Fruit fly (Drosophila melanogaster) whole organism, embryonic: ENCODE data around the gene kirre.

Experiments used
- Ada2b ChIP-seq: fragments of 200-800 bp; sonication (Bioruptor generic); IDR thresholded peaks from 2 replicates; pipeline ENCODE4 v1.3.6; 2022; ENCODE audit warnings: missing biosample characterization, missing genetic modification characterization
- Awh ChIP-seq: fragments of 200-800 bp; sonication (Bioruptor generic); IDR thresholded peaks from 2 replicates; pipeline ENCODE4, ENCODE4 v1.3.6; 2022; ENCODE audit warnings: missing biosample characterization, missing genetic modification characterization
- CG10209 ChIP-seq: fragments of 200-800 bp; sonication (Bioruptor generic); optimal IDR thresholded peaks from 3 replicates; lab custom pipeline; 2017; ENCODE audit warnings: missing biosample characterization, mild to moderate bottlenecking, missing genetic modification characterization, missing genetic modification reagents
- CG11247 ChIP-seq: fragments of 200-800 bp; sonication (Bioruptor generic); IDR thresholded peaks from 2 replicates; pipeline ENCODE4 v1.3.6; 2022; ENCODE audit warnings: missing biosample characterization, missing genetic modification characterization
- CG12659 ChIP-seq: fragments of 200-800 bp; sonication (Bioruptor generic); optimal IDR thresholded peaks from 3 replicates; lab custom pipeline; 2017; ENCODE audit warnings: mild to moderate bottlenecking, missing biosample characterization, missing genetic modification reagents, missing genetic modification characterization
- CG13123 ChIP-seq: fragments of 200-800 bp; sonication (Bioruptor generic); optimal IDR thresholded peaks from 2 replicates; lab custom pipeline; 2016; ENCODE audit warnings: missing biosample characterization, missing genetic modification characterization
- CG15269 ChIP-seq: fragments of 200-800 bp; sonication (Bioruptor generic); optimal IDR thresholded peaks from 2 replicates; lab custom pipeline; 2018; ENCODE audit warnings: missing biosample characterization, mild to moderate bottlenecking, missing genetic modification characterization, moderate library complexity
- CG1529 ChIP-seq: fragments of 200-800 bp; sonication (Bioruptor generic); optimal IDR thresholded peaks from 3 replicates; lab custom pipeline; 2018; ENCODE audit warnings: missing biosample characterization, missing genetic modification characterization
- CG16815 ChIP-seq: fragments of 200-800 bp; sonication (Bioruptor generic); optimal IDR thresholded peaks from 3 replicates; lab custom pipeline; 2017; ENCODE audit warnings: missing biosample characterization, mild to moderate bottlenecking, missing genetic modification characterization
- CG18476 ChIP-seq: fragments of 200-800 bp; sonication (Bioruptor generic); optimal IDR thresholded peaks from 2 replicates; lab custom pipeline; 2016; ENCODE audit warnings: missing biosample characterization, mild to moderate bottlenecking, missing genetic modification characterization
- CG18599 ChIP-seq: fragments of 200-800 bp; sonication (Bioruptor generic); optimal IDR thresholded peaks from 3 replicates; lab custom pipeline; 2017; ENCODE audit warnings: missing biosample characterization, missing genetic modification characterization, mild to moderate bottlenecking, moderate library complexity, missing genetic modification reagents
- CG2202 ChIP-seq: fragments of 200-800 bp; sonication (Bioruptor generic); optimal IDR thresholded peaks from 2 replicates; lab custom pipeline; 2018; ENCODE audit warnings: missing biosample characterization, mild to moderate bottlenecking, missing genetic modification characterization
- CG31441 ChIP-seq: fragments of 200-800 bp; sonication (Bioruptor generic); IDR thresholded peaks from 2 replicates; pipeline ENCODE4 v1.3.6; 2022; ENCODE audit warnings: missing biosample characterization, missing genetic modification characterization
- CG32772 ChIP-seq: fragments of 200-800 bp; sonication (Bioruptor generic); IDR thresholded peaks from 2 replicates; pipeline ENCODE4 v1.3.6; 2022; ENCODE audit warnings: missing biosample characterization, missing genetic modification characterization
- CG34376 ChIP-seq: fragments of 200-800 bp; sonication (Bioruptor generic); optimal IDR thresholded peaks from 2 replicates; lab custom pipeline; 2018; ENCODE audit warnings: missing biosample characterization, mild to moderate bottlenecking, missing genetic modification characterization
- CG43689 ChIP-seq: fragments of 200-800 bp; sonication (Bioruptor generic); IDR thresholded peaks from 2 replicates; pipeline ENCODE4 v1.3.6; 2022; ENCODE audit warnings: missing biosample characterization, missing genetic modification characterization
- CG4707 ChIP-seq: fragments of 200-800 bp; sonication (Bioruptor generic); optimal IDR thresholded peaks from 2 replicates; lab custom pipeline; 2018; ENCODE audit warnings: missing biosample characterization, mild to moderate bottlenecking, missing genetic modification characterization, moderate library complexity
- CG4854 ChIP-seq: fragments of 200-800 bp; sonication (Bioruptor generic); optimal IDR thresholded peaks from 2 replicates; lab custom pipeline; 2016; ENCODE audit warnings: missing biosample characterization, missing genetic modification characterization, inconsistent platforms
- CG5953 ChIP-seq: fragments of 200-800 bp; sonication (Bioruptor generic); IDR thresholded peaks from 2 replicates; pipeline ENCODE4 v1.3.6; 2022; ENCODE audit warnings: missing biosample characterization, missing genetic modification characterization
- CG7372 ChIP-seq: fragments of 200-800 bp; sonication (Bioruptor generic); IDR thresholded peaks from 2 replicates; pipeline ENCODE4 v1.3.6; 2022; ENCODE audit warnings: missing biosample characterization, missing genetic modification characterization
- CG9215 ChIP-seq: fragments of 200-800 bp; sonication (Bioruptor generic); IDR thresholded peaks from 2 replicates; pipeline ENCODE4 v1.3.6; 2022; ENCODE audit warnings: missing biosample characterization, missing genetic modification characterization
- CG9727 ChIP-seq: fragments of 200-800 bp; sonication (Bioruptor generic); optimal IDR thresholded peaks from 3 replicates; lab custom pipeline; 2017; ENCODE audit warnings: missing biosample characterization, mild to moderate bottlenecking, missing genetic modification characterization
- Eip74EF ChIP-seq, 2 experiments: fragments of 200-800 bp in 1 of 2; fragments of >200 bp in 1 of 2; sonication (Bioruptor generic) in 1 of 2; optimal IDR thresholded peaks; 2 replicates each; lab custom pipeline; 2017 to 2019; ENCODE audit warnings: missing biosample characterization in 2 of 2, missing genetic modification characterization in 2 of 2, mild to moderate bottlenecking in 1 of 2, moderate library complexity in 1 of 2
- Ets65A ChIP-seq: fragments of 200-800 bp; sonication (Bioruptor generic); peaks from one replicate; lab custom pipeline; 2016; ENCODE audit warnings: missing biosample characterization, missing genetic modification characterization
- MBD-R2 ChIP-seq: fragments of 200-800 bp; sonication (Bioruptor generic); IDR thresholded peaks from 2 replicates; pipeline ENCODE4 v1.3.6; 2022; ENCODE audit warnings: missing biosample characterization, missing genetic modification characterization
- Myb ChIP-seq: fragments of 200-800 bp; sonication (Bioruptor generic); optimal IDR thresholded peaks from 2 replicates; lab custom pipeline; 2016; ENCODE audit warnings: missing biosample characterization, missing genetic modification characterization
- NFAT ChIP-seq: fragments of 200-800 bp; sonication (Bioruptor generic); IDR thresholded peaks from 2 replicates; pipeline ENCODE4 v1.3.6; 2022; ENCODE audit warnings: missing biosample characterization, missing genetic modification characterization
- Rfx ChIP-seq: fragments of 200-800 bp; sonication (Bioruptor generic); IDR thresholded peaks from 2 replicates; pipeline ENCODE4 v1.3.6; 2022; ENCODE audit warnings: missing biosample characterization, missing genetic modification characterization
- Side ChIP-seq: fragments of 200-800 bp; sonication (Bioruptor generic); optimal IDR thresholded peaks from 2 replicates; lab custom pipeline; 2016; ENCODE audit warnings: missing biosample characterization, missing genetic modification characterization
- ase ChIP-seq: fragments of 200-800 bp; sonication (Bioruptor generic); IDR thresholded peaks from 3 replicates; pipeline ENCODE4 v1.3.6; 2022; ENCODE audit warnings: missing biosample characterization, missing genetic modification characterization
- az2 ChIP-seq: fragments of 200-800 bp; sonication (Bioruptor generic); optimal IDR thresholded peaks from 3 replicates; lab custom pipeline; 2016; ENCODE audit warnings: missing biosample characterization, missing genetic modification characterization
- corto ChIP-seq: fragments of 200-800 bp; sonication (Bioruptor generic); optimal IDR thresholded peaks from 2 replicates; lab custom pipeline; 2016; ENCODE audit warnings: missing biosample characterization, mild to moderate bottlenecking, missing genetic modification characterization, moderate library complexity
- da ChIP-seq: fragments of 200-800 bp; sonication (Bioruptor generic); optimal IDR thresholded peaks from 2 replicates; lab custom pipeline; 2016; ENCODE audit warnings: missing biosample characterization, missing genetic modification characterization
- dan ChIP-seq: fragments of 200-800 bp; sonication (Bioruptor generic); IDR thresholded peaks from 2 replicates; pipeline ENCODE4 v1.3.6; 2022; ENCODE audit warnings: missing biosample characterization, missing genetic modification characterization
- esg ChIP-seq: fragments of 200-800 bp; sonication (Bioruptor generic); conservative IDR thresholded peaks from 2 replicates; pipeline ENCODE4 v1.3.6; 2022; ENCODE audit warnings: missing biosample characterization, missing genetic modification characterization
- luna ChIP-seq: fragments of 200-800 bp; sonication (Bioruptor generic); optimal IDR thresholded peaks from 2 replicates; lab custom pipeline; 2016; ENCODE audit warnings: missing biosample characterization, missing genetic modification characterization
- onecut ChIP-seq: fragments of 200-800 bp; sonication (Bioruptor generic); IDR thresholded peaks from 2 replicates; pipeline ENCODE4 v1.3.6; 2022; ENCODE audit warnings: missing biosample characterization, missing genetic modification characterization
- run ChIP-seq: fragments of 200-800 bp; sonication (Bioruptor generic); optimal IDR thresholded peaks from 3 replicates; lab custom pipeline; 2018; ENCODE audit warnings: missing biosample characterization, mild to moderate bottlenecking, missing genetic modification characterization
- sens ChIP-seq: fragments of 200-800 bp; sonication (Bioruptor generic); peaks from one replicate; lab custom pipeline; 2016; ENCODE audit warnings: missing biosample characterization, missing genetic modification characterization
- trem ChIP-seq: fragments of 200-800 bp; optimal IDR thresholded peaks from 3 replicates; lab custom pipeline; 2019; ENCODE audit warnings: missing biosample characterization, mild to moderate bottlenecking, missing genetic modification characterization, moderate library complexity
- tup ChIP-seq: fragments of 200-800 bp; sonication (Bioruptor generic); optimal IDR thresholded peaks from 2 replicates; lab custom pipeline; 2016; ENCODE audit warnings: missing biosample characterization, mild to moderate bottlenecking, missing genetic modification characterization, moderate library complexity
- wdn ChIP-seq: fragments of 200-800 bp; sonication (Bioruptor generic); IDR thresholded peaks from 2 replicates; pipeline ENCODE4 v1.3.6; 2022; ENCODE audit warnings: missing biosample characterization, missing genetic modification characterization

The kirre gene

dm6 chrX:3085839-3086238, 345.7 kb downstream of the kirre start (continued):
- TF ChIP-seq wdn (GFP tag; lab: Robert Waterston, UW): no peak
- peak; percentile 88 for TF ChIP-seq Awh (GFP tag; lab: Robert Waterston, UW)
- peak; percentile 61; the same call in 1 of the 2 replicates for TF ChIP-seq dan (GFP tag; lab: Robert Waterston, UW)
- no peak for TF ChIP-seq CG34376 (GFP tag; lab: Kevin White, UChicago)
- TF ChIP-seq esg: peak; percentile 67
- TF ChIP-seq CG43689 (GFP tag; lab: Robert Waterston, UW): 0 out of 2 replicates have a peak, but pooled peaks have one; percentile 28
- peak; percentile 68 for TF ChIP-seq CG15269
- TF ChIP-seq CG4854 (GFP tag; lab: Kevin White, UChicago): no peak
- TF ChIP-seq MBD-R2: 0 out of 2 replicates have a peak, but pooled peaks have one; percentile 23
- TF ChIP-seq Ada2b (GFP tag; lab: Robert Waterston, UW): peak; percentile 24; the same call in 1 of the 2 replicates
- TF ChIP-seq CG11247 (GFP tag; lab: Robert Waterston, UW): peak; percentile 28; the same call in 1 of the 2 replicates
- TF ChIP-seq CG1529 (GFP tag; lab: Kevin White, UChicago): peak; percentile 43
- peak; percentile 43 for TF ChIP-seq CG13123 (GFP tag; lab: Kevin White, UChicago)
- TF ChIP-seq CG12659 (GFP tag; lab: Kevin White, UChicago): peak; percentile 32
- peak; percentile 43 for TF ChIP-seq CG2202 (tag; lab: Kevin White, UChicago)
- TF ChIP-seq Rfx (GFP tag; lab: Robert Waterston, UW): peak; percentile 61
- peak; percentile 56; the same call in 1 of the 2 replicates for TF ChIP-seq CG5953 (GFP tag; lab: Robert Waterston, UW)
- TF ChIP-seq CG7372 (GFP tag; lab: Robert Waterston, UW): 0 out of 2 replicates have a peak, but pooled peaks have one; percentile 16
- peak; percentile 67 for TF ChIP-seq Side (GFP tag; lab: Kevin White, UChicago)
- TF ChIP-seq az2: peak; percentile 75
- peak; percentile 95 for TF ChIP-seq sens (GFP tag; lab: Kevin White, UChicago)
- TF ChIP-seq ase (GFP tag; lab: Robert Waterston, UW): peak; percentile 51; the same call in 1 of the 3 replicates
- TF ChIP-seq luna (GFP tag; lab: Kevin White, UChicago): peak; percentile 6
- TF ChIP-seq da (GFP tag; lab: Kevin White, UChicago): peak; percentile 16
- peak; percentile 40 for TF ChIP-seq CG9727 (GFP tag; lab: Kevin White, UChicago)
- peak; percentile 44 for TF ChIP-seq CG16815 (GFP tag; lab: Kevin White, UChicago)
- no peak for TF ChIP-seq trem (tag; lab: Kevin White, UChicago)
- no peak for TF ChIP-seq run (tag; lab: Kevin White, UChicago)
- peak; percentile 70 for TF ChIP-seq CG32772 (GFP tag; lab: Robert Waterston, UW)
- no peak for TF ChIP-seq Eip74EF (GFP tag; optimal IDR thresholded peaks at IDR 0.05; lab: Kevin White, UChicago)
- TF ChIP-seq CG4707 (GFP tag; lab: Kevin White, UChicago): peak; percentile 3
- TF ChIP-seq Myb (GFP tag; lab: Kevin White, UChicago): peak; percentile 23
- peak; percentile 38; the same call in 1 of the 2 replicates for TF ChIP-seq NFAT (GFP tag; lab: Robert Waterston, UW)
- no peak for TF ChIP-seq CG18599 (GFP tag; lab: Kevin White, UChicago)
- peak; percentile 11 for TF ChIP-seq tup (GFP tag; lab: Kevin White, UChicago)
- TF ChIP-seq CG31441 (GFP tag; lab: Robert Waterston, UW): peak; percentile 54; the same call in 1 of the 2 replicates
- peak; percentile 19 for TF ChIP-seq CG10209 (GFP tag; lab: Kevin White, UChicago)
- peak; percentile 95 for TF ChIP-seq Ets65A (GFP tag; lab: Kevin White, UChicago)
- TF ChIP-seq CG9215 (GFP tag; lab: Robert Waterston, UW): no peak; the same call in 1 of the 2 replicates
- peak; percentile 1 for TF ChIP-seq corto (GFP tag; lab: Kevin White, UChicago)
- TF ChIP-seq CG18476 (GFP tag; lab: Kevin White, UChicago): no peak
- peak; percentile 47 for TF ChIP-seq onecut (GFP tag; lab: Robert Waterston, UW)
